Worm (Caenorhabditis elegans) whole organism, young adult: Measurements from ENCODE around the gene ZK822.10.

Source experiments
- F52B5.7 ChIP-seq: sonication (generic microtip); optimal IDR thresholded peaks from 2 replicates; lab custom pipeline; 2016; ENCODE audit warnings: mild to moderate bottlenecking, missing genetic modification characterization, missing compliant biosample characterization
- F57C9.4 ChIP-seq: sonication (generic microtip); optimal IDR thresholded peaks from 2 replicates; lab custom pipeline; 2017; ENCODE audit warnings: mild to moderate bottlenecking, missing genetic modification characterization, missing compliant biosample characterization
- T07F8.4 ChIP-seq: sonication (generic microtip); optimal IDR thresholded peaks from 2 replicates; lab custom pipeline; 2016; ENCODE audit warnings: mild to moderate bottlenecking, missing genetic modification characterization, moderate library complexity, missing compliant biosample characterization
- Y53F4B.3 ChIP-seq: fragments of 200-800 bp; sonication (Bioruptor generic); IDR thresholded peaks from 2 replicates; pipeline ENCODE4 v1.3.6; 2022; ENCODE audit warnings: missing genetic modification reagents, missing genetic modification characterization, missing compliant biosample characterization
- bed-2 ChIP-seq: fragments of 200-800 bp; sonication (Bioruptor generic); IDR thresholded peaks from 2 replicates; pipeline ENCODE4 v1.3.6; 2022; ENCODE audit warnings: missing genetic modification reagents, missing genetic modification characterization, missing compliant biosample characterization
- die-1 ChIP-seq: sonication (generic microtip); optimal IDR thresholded peaks from 2 replicates; lab custom pipeline; 2016; ENCODE audit warnings: missing genotype, mild to moderate bottlenecking, missing genetic modification characterization, missing compliant biosample characterization
- dpff-1 ChIP-seq: sonication (generic microtip); optimal IDR thresholded peaks from 2 replicates; lab custom pipeline; 2017; ENCODE audit warnings: mild to moderate bottlenecking, missing genetic modification characterization, missing compliant biosample characterization
- ekl-4 ChIP-seq: fragments of 200-800 bp; sonication (Bioruptor generic); IDR thresholded peaks from 2 replicates; pipeline ENCODE4 v1.3.6; 2022; ENCODE audit warnings: missing genetic modification reagents, missing genetic modification characterization, missing compliant biosample characterization
- fkh-3 ChIP-seq: sonication (generic microtip); optimal IDR thresholded peaks from 2 replicates; lab custom pipeline; 2016; ENCODE audit warnings: mild to moderate bottlenecking, missing genetic modification characterization, missing compliant biosample characterization
- mes-4 ChIP-seq: sonication (generic microtip); optimal IDR thresholded peaks from 2 replicates; lab custom pipeline; 2016; ENCODE audit warnings: missing genotype, missing genetic modification characterization, missing compliant biosample characterization
- snpc-1.3 ChIP-seq: sonication (generic microtip); optimal IDR thresholded peaks from 2 replicates; lab custom pipeline; 2017; ENCODE audit warnings: missing genetic modification characterization, mild to moderate bottlenecking, missing compliant biosample characterization, antibody characterized with exemption, moderate library complexity, missing genotype, missing genetic modification reagents; ENCODE audit not compliant: insufficient read depth
- ztf-3 ChIP-seq: fragments of 200-800 bp; sonication (Bioruptor generic); optimal IDR thresholded peaks from 2 replicates; lab custom pipeline; 2018; ENCODE audit warnings: mild to moderate bottlenecking, missing genetic modification characterization, missing compliant biosample characterization

DNA sequence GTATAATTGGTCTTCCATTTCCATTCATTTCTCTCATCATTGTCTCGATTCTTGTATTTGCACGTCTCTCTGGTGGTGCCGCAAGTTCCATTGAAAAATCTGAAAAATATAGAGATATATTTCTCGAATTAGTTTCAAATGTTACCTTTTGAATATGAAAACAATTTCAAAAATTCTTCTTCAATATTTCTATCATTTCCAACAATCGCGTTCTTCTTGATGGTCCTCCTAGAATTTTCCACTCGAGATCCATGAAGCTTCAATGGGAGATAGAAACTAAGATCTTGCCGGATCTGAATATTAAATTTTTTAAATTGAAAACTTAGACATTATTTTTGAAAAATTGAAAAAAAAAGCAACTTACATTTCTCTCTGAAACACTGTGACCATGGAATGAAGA is 2.1 kb downstream of the ZK822.10 start:
- TF ChIP-seq mes-4 (tag; lab: Kevin White, UChicago) (no peak), fkh-3 (tag; lab: Kevin White, UChicago) (no peak), dpff-1 (tag; lab: Kevin White, UChicago) (no peak), T07F8.4 (tag; lab: Kevin White, UChicago) (no peak), Y53F4B.3 (GFP tag; lab: Robert Waterston, UW) (no peak), snpc-1.3 (tag; lab: Kevin White, UChicago) (no peak), F52B5.7 (tag; lab: Kevin White, UChicago) (no peak), F57C9.4 (tag; lab: Kevin White, UChicago) (no peak), ekl-4 (GFP tag; lab: Robert Waterston, UW) (no peak), die-1 (tag; lab: Kevin White, UChicago) (no peak), bed-2 (GFP tag; lab: Robert Waterston, UW) (no peak), ztf-3 (GFP tag; lab: Kevin White, UChicago) (no peak)
